Worm (Caenorhabditis elegans) whole organism, L1 larva: Measurements from ENCODE around the gene AC7.3.

Experiments used
- C04F5.9 ChIP-seq: sonication (generic microtip); optimal IDR thresholded peaks from 2 replicates; lab custom pipeline; 2016; ENCODE audit warnings: missing genetic modification characterization, missing compliant biosample characterization
- C34B4.2 ChIP-seq: sonication (generic microtip); optimal IDR thresholded peaks from 2 replicates; lab custom pipeline; 2017; ENCODE audit warnings: mild to moderate bottlenecking, missing genetic modification characterization, missing compliant biosample characterization
- aly-2 ChIP-seq: fragments of 150-350 bp; optimal IDR thresholded peaks from 2 replicates; lab custom pipeline; 2014; ENCODE audit warnings: missing biosample characterization, missing genetic modification characterization
- ceh-63 ChIP-seq: fragments of 200-800 bp; sonication (Bioruptor generic); optimal IDR thresholded peaks from 2 replicates; lab custom pipeline; 2018; ENCODE audit warnings: mild to moderate bottlenecking, missing genetic modification characterization, missing compliant biosample characterization
- ceh-8 ChIP-seq: fragments of 200-800 bp; sonication (Bioruptor generic); optimal IDR thresholded peaks from 2 replicates; lab custom pipeline; 2018; ENCODE audit warnings: mild to moderate bottlenecking, missing genetic modification characterization, moderate library complexity, missing compliant biosample characterization
- ceh-82 ChIP-seq, 3 experiments: fragments of 150-350 bp in 1 of 3; sonication (generic microtip) in 2 of 3; optimal IDR thresholded peaks; 2 replicates each; lab custom pipeline; 2014 to 2017; ENCODE audit warnings: missing biosample characterization in 3 of 3, missing genetic modification characterization in 3 of 3
- ceh-88 ChIP-seq: fragments of 200-800 bp; sonication (Bioruptor generic); IDR thresholded peaks from 2 replicates; pipeline ENCODE4 v1.3.6; 2022; ENCODE audit warnings: missing genetic modification characterization, missing compliant biosample characterization
- ces-1 ChIP-seq: fragments of 150-350 bp; optimal IDR thresholded peaks from 2 replicates; lab custom pipeline; 2014; ENCODE audit warnings: missing biosample characterization, missing genetic modification reagents, missing genetic modification characterization
- dpl-1 ChIP-seq, 3 experiments: fragments of 150-350 bp in 2 of 3; sonication (generic microtip) in 1 of 3; optimal IDR thresholded peaks; 2 replicates each; lab custom pipeline; 2014 to 2017; ENCODE audit warnings: missing biosample characterization in 3 of 3, missing genetic modification characterization in 3 of 3, missing genetic modification reagents in 3 of 3
- efl-1 ChIP-seq, 4 experiments: fragments of 150-350 bp; optimal IDR thresholded peaks in 3 of 4; peaks in 1 of 4; 1 replicate in 1 of 4; 2 replicates in 3 of 4; lab custom pipeline; 2014; ENCODE audit warnings: missing biosample characterization in 2 of 4, missing genetic modification characterization in 2 of 4, missing genetic modification reagents in 2 of 4
- efl-3 ChIP-seq: fragments of 200-800 bp; sonication (Bioruptor generic); optimal IDR thresholded peaks from 2 replicates; lab custom pipeline; 2018; ENCODE audit warnings: mild to moderate bottlenecking, missing genetic modification characterization, missing compliant biosample characterization
- egl-13 ChIP-seq: sonication (generic microtip); optimal IDR thresholded peaks from 2 replicates; lab custom pipeline; 2016; ENCODE audit warnings: missing genotype, missing genetic modification reagents, missing genetic modification characterization, missing compliant biosample characterization
- egl-27 ChIP-seq, 2 experiments: fragments of 150-350 bp in 1 of 2; sonication (generic microtip); optimal IDR thresholded peaks; 3 replicates each; lab custom pipeline; 2017 to 2018; ENCODE audit warnings: missing biosample characterization in 2 of 2, missing genetic modification characterization in 2 of 2, missing genetic modification reagents in 2 of 2
- elt-2 ChIP-seq: sonication (generic microtip); optimal IDR thresholded peaks from 2 replicates; lab custom pipeline; 2016; ENCODE audit warnings: missing genetic modification characterization, mild to moderate bottlenecking, inconsistent platforms, missing compliant biosample characterization, missing genetic modification reagents
- elt-3 ChIP-seq, 6 experiments: fragments of 150-350 bp in 1 of 6; sonication (generic microtip); optimal IDR thresholded peaks; 2 replicates each; lab custom pipeline; 2017 to 2018; ENCODE audit warnings: missing biosample characterization in 6 of 6, missing genetic modification characterization in 6 of 6, inconsistent platforms in 1 of 6
- fkh-10 ChIP-seq: sonication (generic microtip); optimal IDR thresholded peaks from 2 replicates; lab custom pipeline; 2017; ENCODE audit warnings: missing biosample characterization, missing genetic modification reagents, missing genetic modification characterization
- fkh-4 ChIP-seq: sonication (generic microtip); optimal IDR thresholded peaks from 2 replicates; lab custom pipeline; 2016; ENCODE audit warnings: missing compliant biosample characterization, missing genetic modification characterization, borderline replicate concordance
- hlh-17 ChIP-seq: fragments of 200-800 bp; sonication (Bioruptor generic); optimal IDR thresholded peaks from 2 replicates; lab custom pipeline; 2018; ENCODE audit warnings: missing genetic modification characterization, mild to moderate bottlenecking, missing compliant biosample characterization, moderate library complexity, borderline replicate concordance
- hlh-4 ChIP-seq: sonication (generic microtip); optimal IDR thresholded peaks from 2 replicates; lab custom pipeline; 2016; ENCODE audit warnings: mild to moderate bottlenecking, missing genetic modification characterization, missing compliant biosample characterization
- irx-1 ChIP-seq: sonication (generic microtip); optimal IDR thresholded peaks from 2 replicates; lab custom pipeline; 2016; ENCODE audit warnings: missing genetic modification characterization, missing compliant biosample characterization
- lin-14 ChIP-seq: fragments of 200-800 bp; sonication (Bioruptor generic); optimal IDR thresholded peaks from 2 replicates; lab custom pipeline; 2018; ENCODE audit warnings: mild to moderate bottlenecking, missing genetic modification characterization, moderate library complexity, missing compliant biosample characterization
- lin-15B ChIP-seq: fragments of 150-350 bp; sonication (generic microtip); optimal IDR thresholded peaks from 3 replicates; lab custom pipeline; 2014; ENCODE audit warnings: missing biosample characterization, missing genetic modification characterization
- lin-39 ChIP-seq: fragments of 150-350 bp; optimal IDR thresholded peaks from 2 replicates; lab custom pipeline; 2014; ENCODE audit warnings: missing biosample characterization, missing genetic modification reagents, missing genetic modification characterization
- lsy-2 ChIP-seq, 2 experiments: fragments of 150-350 bp; optimal IDR thresholded peaks; 2 replicates each; lab custom pipeline; 2014; ENCODE audit warnings: missing biosample characterization in 2 of 2, missing genetic modification characterization in 2 of 2
- mep-1 ChIP-seq: fragments of 150-350 bp; optimal IDR thresholded peaks from 2 replicates; lab custom pipeline; 2014; ENCODE audit warnings: missing biosample characterization, missing genetic modification characterization
- nhr-12 ChIP-seq: sonication (generic microtip); optimal IDR thresholded peaks from 2 replicates; lab custom pipeline; 2017; ENCODE audit warnings: missing biosample characterization, missing genetic modification characterization
- nhr-237 ChIP-seq: fragments of 150-350 bp; optimal IDR thresholded peaks from 2 replicates; lab custom pipeline; 2014; ENCODE audit warnings: missing biosample characterization, missing genetic modification characterization
- nhr-47 ChIP-seq: sonication (generic microtip); optimal IDR thresholded peaks from 2 replicates; lab custom pipeline; 2016; ENCODE audit warnings: mild to moderate bottlenecking, missing genetic modification characterization, moderate library complexity, missing compliant biosample characterization
- nhr-71 ChIP-seq: sonication (generic microtip); optimal IDR thresholded peaks from 2 replicates; lab custom pipeline; 2016; ENCODE audit warnings: mild to moderate bottlenecking, missing genetic modification characterization, moderate library complexity, missing compliant biosample characterization
- nhr-76 ChIP-seq: sonication (generic microtip); optimal IDR thresholded peaks from 2 replicates; lab custom pipeline; 2017; ENCODE audit warnings: missing biosample characterization, missing genetic modification characterization
- nhr-77 ChIP-seq: fragments of 150-350 bp; optimal IDR thresholded peaks from 2 replicates; lab custom pipeline; 2014; ENCODE audit warnings: missing biosample characterization, missing genetic modification characterization
- nhr-84 ChIP-seq: sonication (generic microtip); optimal IDR thresholded peaks from 2 replicates; lab custom pipeline; 2017; ENCODE audit warnings: missing biosample characterization, missing genetic modification characterization
- nhr-85 ChIP-seq: sonication (generic microtip); peaks from one replicate; lab custom pipeline; 2016; ENCODE audit warnings: missing genetic modification characterization, inconsistent platforms, missing compliant biosample characterization
- nhr-90 ChIP-seq: sonication (generic microtip); optimal IDR thresholded peaks from 2 replicates; lab custom pipeline; 2016; ENCODE audit warnings: mild to moderate bottlenecking, missing genetic modification characterization, missing compliant biosample characterization; ENCODE audit not compliant: poor library complexity
- pag-3 ChIP-seq: sonication (generic microtip); optimal IDR thresholded peaks from 2 replicates; lab custom pipeline; 2017; ENCODE audit warnings: missing genetic modification characterization, mild to moderate bottlenecking, missing compliant biosample characterization, antibody characterized with exemption, borderline replicate concordance; ENCODE audit not compliant: insufficient read depth
- pqm-1 ChIP-seq: sonication (generic microtip); optimal IDR thresholded peaks from 3 replicates; lab custom pipeline; 2017; ENCODE audit warnings: missing biosample characterization, missing genetic modification characterization
- rnt-1 ChIP-seq: sonication (generic microtip); optimal IDR thresholded peaks from 2 replicates; lab custom pipeline; 2016; ENCODE audit warnings: mild to moderate bottlenecking, missing genetic modification characterization, moderate library complexity, missing compliant biosample characterization
- skn-1 ChIP-seq: fragments of 150-350 bp; optimal IDR thresholded peaks from 2 replicates; lab custom pipeline; 2014; ENCODE audit warnings: missing biosample characterization, missing genetic modification characterization
- snu-23 ChIP-seq: sonication (generic microtip); optimal IDR thresholded peaks from 2 replicates; lab custom pipeline; 2016; ENCODE audit warnings: missing genetic modification characterization, missing compliant biosample characterization
- sox-4 ChIP-seq: sonication (generic microtip); optimal IDR thresholded peaks from 2 replicates; lab custom pipeline; 2016; ENCODE audit warnings: missing genetic modification characterization, missing compliant biosample characterization
- sptf-1 ChIP-seq: fragments of 150-350 bp; optimal IDR thresholded peaks from 2 replicates; lab custom pipeline; 2014; ENCODE audit warnings: missing biosample characterization, missing genetic modification characterization
- sup-37 ChIP-seq: fragments of 200-800 bp; sonication (Bioruptor generic); optimal IDR thresholded peaks from 2 replicates; lab custom pipeline; 2018; ENCODE audit warnings: mild to moderate bottlenecking, missing genetic modification characterization, missing compliant biosample characterization
- unc-130 ChIP-seq: fragments of 150-350 bp; optimal IDR thresholded peaks from 2 replicates; lab custom pipeline; 2017; ENCODE audit warnings: missing biosample characterization, missing genetic modification characterization, inconsistent platforms
- unc-30 ChIP-seq: sonication (generic microtip); optimal IDR thresholded peaks from 2 replicates; lab custom pipeline; 2017; ENCODE audit warnings: missing biosample characterization, missing genetic modification characterization
- unc-62 ChIP-seq: fragments of 150-350 bp; optimal IDR thresholded peaks from 2 replicates; lab custom pipeline; 2014; ENCODE audit warnings: missing biosample characterization, missing genetic modification reagents, missing genetic modification characterization
- unc-86 ChIP-seq: sonication (generic microtip); optimal IDR thresholded peaks from 2 replicates; lab custom pipeline; 2016; ENCODE audit warnings: missing genetic modification characterization, missing compliant biosample characterization
- unc-98 ChIP-seq: fragments of 200-800 bp; sonication (Bioruptor generic); IDR thresholded peaks from 2 replicates; pipeline ENCODE4 v1.3.6; 2022; ENCODE audit warnings: missing genetic modification characterization, missing compliant biosample characterization
- vab-15 ChIP-seq: sonication (generic microtip); optimal IDR thresholded peaks from 2 replicates; lab custom pipeline; 2017; ENCODE audit warnings: missing genotype, mild to moderate bottlenecking, missing genetic modification characterization, missing compliant biosample characterization
- xbp-1 ChIP-seq: sonication (generic microtip); optimal IDR thresholded peaks from 2 replicates; lab custom pipeline; 2016; ENCODE audit warnings: missing genetic modification characterization, missing compliant biosample characterization
- ztf-4 ChIP-seq: fragments of 150-350 bp; optimal IDR thresholded peaks from 2 replicates; lab custom pipeline; 2014; ENCODE audit warnings: missing biosample characterization, missing genetic modification characterization

Gene AC7.3

ce11 chrIV:5090993-5091793, 20.4 kb upstream of the AC7.3 start, which contains the start of the genes snpn-1 and C02B10.4 (continued):
- TF ChIP-seq fkh-10 (GFP tag; lab: Kevin White, UChicago) (peak; percentile 16), ceh-63 (no peak), sptf-1 (tag; lab: Kevin White, UChicago) (no peak), nhr-85 (tag; lab: Kevin White, UChicago) (no peak), vab-15 (tag; lab: Kevin White, UChicago) (no peak), lin-14 (GFP tag; lab: Kevin White, UChicago) (peak; percentile 56), sup-37 (GFP tag; lab: Kevin White, UChicago) (no peak), ceh-88 (no peak), egl-13 (tag; lab: Kevin White, UChicago) (no peak), aly-2 (tag; lab: Kevin White, UChicago) (peak; percentile 16), nhr-12 (no peak), lin-15B (tag; lab: Kevin White, UChicago) (no peak), ces-1 (GFP tag; lab: Kevin White, UChicago) (no peak), ceh-82 (tag; optimal IDR thresholded peaks at IDR 0.05; lab: Kevin White, UChicago) (peak; percentile 25 to 68 (median 51)), egl-27 (tag; optimal IDR thresholded peaks at IDR 0.05; lab: Kevin White, UChicago) (no peak), nhr-77 (no peak), xbp-1 (peak; percentile 50), C04F5.9 (tag; lab: Kevin White, UChicago) (peak; percentile 10), dpl-1 (GFP tag; optimal IDR thresholded peaks at IDR 0.05; lab: Kevin White, UChicago) (peak; percentile 49 to 62 (median 62)), lin-39 (tag; lab: Kevin White, UChicago) (peak; percentile 35), nhr-84 (tag; lab: Kevin White, UChicago) (no peak), lsy-2 (tag; optimal IDR thresholded peaks at IDR 0.05; lab: Kevin White, UChicago) (peak; percentile 98 to 99), elt-2 (tag; lab: Kevin White, UChicago) (no peak), unc-86 (tag; lab: Kevin White, UChicago) (peak; percentile 21), hlh-17 (GFP tag; lab: Kevin White, UChicago) (no peak), nhr-90 (peak; percentile 37), efl-3 (GFP tag; lab: Kevin White, UChicago) (no peak), pqm-1 (tag; lab: Kevin White, UChicago) (no peak), nhr-76 (no peak), elt-3 (tag; optimal IDR thresholded peaks at IDR 0.05; lab: Kevin White, UChicago) (no peak), unc-130 (tag; lab: Kevin White, UChicago) (peak; percentile 36), unc-30 (tag; lab: Kevin White, UChicago) (no peak), mep-1 (peak; percentile 62), ztf-4 (tag; lab: Kevin White, UChicago) (no peak), unc-62 (no peak), efl-1 (optimal IDR thresholded peaks at IDR 0.05; lab: Kevin White, UChicago) (peak; percentile 57 to 64), efl-1 (GFP tag; optimal IDR thresholded peaks at IDR 0.05 in 1 of 2; lab: Kevin White, UChicago) (peak; percentile 71 to 97), sox-4 (tag; lab: Kevin White, UChicago) (no peak), nhr-71 (tag; lab: Kevin White, UChicago) (peak; percentile 71), snu-23 (peak; percentile 77), C34B4.2 (tag; lab: Kevin White, UChicago) (no peak), pag-3 (tag; lab: Kevin White, UChicago) (no peak), rnt-1 (tag; lab: Kevin White, UChicago) (peak; percentile 45), hlh-4 (tag; lab: Kevin White, UChicago) (no peak), skn-1 (no peak), ceh-8 (GFP tag; lab: Kevin White, UChicago) (no peak), nhr-47 (tag; lab: Kevin White, UChicago) (peak; percentile 73), nhr-237 (no peak), irx-1 (tag; lab: Kevin White, UChicago) (peak; percentile 48), unc-98 (GFP tag; lab: Robert Waterston, UW) (no peak), fkh-4 (tag; lab: Kevin White, UChicago) (no peak)
